Fruit fly (Drosophila melanogaster) whole organism, wandering third instar larva: ENCODE measurements around the gene Jon66Cii.

ENCODE experiments used
- Abd-B ChIP-seq: fragments of >200 bp; optimal IDR thresholded peaks from 2 replicates; lab custom pipeline; 2017; ENCODE audit warnings: missing biosample characterization, missing genetic modification characterization
- Dif ChIP-seq: fragments of 200-275, 200-300 bp; sonication (Bioruptor generic); optimal IDR thresholded peaks from 2 replicates; lab custom pipeline; 2018; ENCODE audit warnings: missing biosample characterization, missing genetic modification characterization; ENCODE audit not compliant: partially characterized antibody
- Hr78 ChIP-seq: fragments of >200 bp; optimal IDR thresholded peaks from 2 replicates; lab custom pipeline; 2017; ENCODE audit warnings: missing biosample characterization, missing genetic modification characterization
- Mio ChIP-seq: sonication (Bioruptor generic); optimal IDR thresholded peaks from 2 replicates; lab custom pipeline; 2016; ENCODE audit warnings: missing biosample characterization, missing genetic modification characterization
- Myc ChIP-seq: fragments of >200 bp; optimal IDR thresholded peaks from 2 replicates; lab custom pipeline; 2017
- OdsH ChIP-seq: fragments of 200-800 bp; sonication (Bioruptor generic); optimal IDR thresholded peaks from 2 replicates; lab custom pipeline; 2016; ENCODE audit warnings: missing biosample characterization, mild to moderate bottlenecking, missing genetic modification characterization
- brk ChIP-seq: fragments of 200-800 bp; sonication (Bioruptor generic); optimal IDR thresholded peaks from 2 replicates; lab custom pipeline; 2016; ENCODE audit warnings: missing biosample characterization, mild to moderate bottlenecking, missing genetic modification characterization
- dl ChIP-seq, 2 experiments: fragments of 175-275, 200-275 bp in 1 of 2; fragments of 200-275 bp in 1 of 2; sonication (Bioruptor generic); optimal IDR thresholded peaks; lab custom pipeline; 2018; ENCODE audit warnings: mild to moderate bottlenecking in 2 of 2, missing biosample characterization in 2 of 2, missing genetic modification characterization in 2 of 2, moderate library complexity in 2 of 2; ENCODE audit not compliant: partially characterized antibody in 2 of 2, insufficient read depth in 1 of 2
- lola ChIP-seq: fragments of >200 bp; optimal IDR thresholded peaks from 2 replicates; lab custom pipeline; 2017; ENCODE audit warnings: missing biosample characterization, missing genetic modification characterization
- pan ChIP-seq: fragments of >200 bp; optimal IDR thresholded peaks from 2 replicates; lab custom pipeline; 2017
- psq ChIP-seq: fragments of 200-800 bp; sonication (Bioruptor generic); optimal IDR thresholded peaks from 3 replicates; lab custom pipeline; 2017; ENCODE audit warnings: missing biosample characterization, mild to moderate bottlenecking, missing genetic modification characterization, moderate library complexity
- usp ChIP-seq: fragments of >200 bp; optimal IDR thresholded peaks from 2 replicates; lab custom pipeline; 2017; ENCODE audit warnings: missing biosample characterization, missing genetic modification characterization
- woc ChIP-seq: sonication (Bioruptor generic); optimal IDR thresholded peaks from 2 replicates; lab custom pipeline; 2016; ENCODE audit warnings: missing biosample characterization, mild to moderate bottlenecking, missing genetic modification characterization

DNA sequence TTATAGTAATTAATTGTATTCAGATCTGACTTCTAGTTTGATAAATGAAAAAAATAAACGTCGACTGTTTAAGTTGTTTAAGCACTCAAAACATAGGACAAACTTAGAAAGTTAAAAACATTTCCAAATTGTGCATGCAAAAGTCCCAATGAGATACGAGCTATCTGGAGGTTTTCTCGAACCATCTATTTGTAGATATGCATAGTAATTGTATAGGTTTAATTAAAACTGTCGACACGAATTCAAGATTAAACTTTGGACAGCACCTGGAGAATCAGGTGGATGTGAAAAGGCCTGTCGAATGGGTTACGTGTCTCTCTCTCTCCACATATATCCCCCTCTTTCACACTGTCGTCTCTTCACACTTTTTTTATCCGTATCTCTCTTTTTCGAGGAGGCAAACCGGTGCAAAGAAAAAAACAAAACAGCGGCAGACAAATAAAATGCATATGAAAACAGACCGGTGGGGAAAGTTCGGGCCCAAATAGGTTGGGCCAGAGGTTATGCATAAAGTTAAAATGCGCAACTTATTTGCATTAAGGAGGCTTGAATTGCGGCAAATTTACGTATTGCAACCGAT lies 33.3 kb downstream of the Jon66Cii start:
- TF ChIP-seq Hr78 (GFP tag; lab: Kevin White, UChicago) (no peak), Mio (GFP tag; lab: Kevin White, UChicago) (no peak), usp (GFP tag; lab: Kevin White, UChicago) (no peak), Myc (no peak), woc (no peak), dl (GFP tag; optimal IDR thresholded peaks at IDR 0.05; lab: Kevin White, UChicago; ENCODE audit: insufficient read depth in 1 of 2, partially characterized antibody in 2 of 2) (no peak), Abd-B (no peak), Dif (GFP tag; lab: Kevin White, UChicago) (peak; percentile 22), lola (GFP tag; lab: Kevin White, UChicago) (no peak), OdsH (GFP tag; lab: Kevin White, UChicago) (no peak), psq (GFP tag; lab: Kevin White, UChicago) (no peak), pan (lab: Kevin White, UChicago) (no peak), brk (GFP tag; lab: Kevin White, UChicago) (no peak)
